Fruit fly (Drosophila melanogaster): Measurements from ENCODE around the gene CG32240.

The CG32240 gene

DNA sequence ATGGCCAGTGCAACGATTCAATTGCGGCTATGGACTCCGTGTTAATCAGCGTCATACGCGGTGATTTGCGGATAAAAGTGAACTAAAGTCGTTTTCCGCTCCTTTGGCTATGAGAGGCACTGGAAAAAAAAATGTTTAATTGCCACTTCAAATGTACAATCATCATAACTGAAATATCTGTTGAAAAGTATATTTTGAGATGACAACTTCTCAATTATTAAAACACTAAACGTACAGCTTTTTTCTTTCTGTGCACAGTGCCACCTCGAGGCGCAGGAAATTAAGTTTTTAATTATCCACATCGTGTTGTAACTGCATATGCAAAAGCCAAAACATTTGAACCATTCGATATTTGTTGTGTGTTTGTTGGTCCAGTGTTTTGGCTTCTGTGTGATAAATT lies 11.4 kb upstream of the CG32240 start:
- no peak for TF ChIP-seq Jra (GFP tag; optimal IDR thresholded peaks at IDR 0.05)
- no peak for TF ChIP-seq ey (GFP tag; optimal IDR thresholded peaks at IDR 0.05)
- no peak for TF ChIP-seq Vsx2 (GFP tag; optimal IDR thresholded peaks at IDR 0.05; ENCODE audit: partially characterized antibody)
- no peak for TF ChIP-seq rgr (GFP tag; optimal IDR thresholded peaks at IDR 0.05)
- TF ChIP-seq Myc (optimal IDR thresholded peaks at IDR 0.05), result no peak
- TF ChIP-seq Hr83 (GFP tag; optimal IDR thresholded peaks at IDR 0.05; ENCODE audit: poor library complexity, severe bottlenecking), result no peak
- TF ChIP-seq Abd-B (GFP tag; optimal IDR thresholded peaks at IDR 0.05), result no peak
- TF ChIP-seq Mio (GFP tag; optimal IDR thresholded peaks at IDR 0.05), result no peak
- no peak for TF ChIP-seq dsf (GFP tag; optimal IDR thresholded peaks at IDR 0.05; ENCODE audit: borderline replicate concordance)
- no peak for TF ChIP-seq fru (GFP tag; optimal IDR thresholded peaks at IDR 0.05)
- TF ChIP-seq br (GFP tag; optimal IDR thresholded peaks at IDR 0.05), result no peak
- TF ChIP-seq usp (GFP tag; optimal IDR thresholded peaks at IDR 0.05), result no peak
- TF ChIP-seq OdsH (GFP tag; optimal IDR thresholded peaks at IDR 0.05), result no peak
- no peak for TF ChIP-seq dmrt93B (GFP tag; optimal IDR thresholded peaks at IDR 0.05)
- no peak for TF ChIP-seq Sp1 (GFP tag; optimal IDR thresholded peaks at IDR 0.05)

dm6 chr3L:4389104-4389503 lies 7.7 kb upstream of the CG32240 start:
- no peak for TF ChIP-seq Rel (GFP tag; optimal IDR thresholded peaks at IDR 0.05)
- TF ChIP-seq Rel (tag; optimal IDR thresholded peaks at IDR 0.05), result no peak
- peak; percentile 15 for TF ChIP-seq ey (GFP tag; optimal IDR thresholded peaks at IDR 0.05)
- TF ChIP-seq br (GFP tag; optimal IDR thresholded peaks at IDR 0.05), result no peak
- TF ChIP-seq h (GFP tag; optimal IDR thresholded peaks at IDR 0.05), result peak; percentile 39
- TF ChIP-seq Dfd (GFP tag; optimal IDR thresholded peaks at IDR 0.05), result no peak

dm6 chr3L:4388215-4388614 lies 6.8 kb upstream of the CG32240 start:
- no peak for TF ChIP-seq Hr83 (GFP tag; optimal IDR thresholded peaks at IDR 0.05; ENCODE audit: poor library complexity, severe bottlenecking)
- no peak for TF ChIP-seq Rel (GFP tag; optimal IDR thresholded peaks at IDR 0.05)
- TF ChIP-seq Rel (tag; optimal IDR thresholded peaks at IDR 0.05), result no peak
- no peak for TF ChIP-seq Sp1 (GFP tag; optimal IDR thresholded peaks at IDR 0.05)
- TF ChIP-seq rgr (GFP tag; optimal IDR thresholded peaks at IDR 0.05), result no peak
- no peak for TF ChIP-seq CG32264 (GFP tag; optimal IDR thresholded peaks at IDR 0.05)
- no peak for TF ChIP-seq sage (GFP tag; optimal IDR thresholded peaks at IDR 0.05)
- TF ChIP-seq Hr78 (GFP tag; optimal IDR thresholded peaks at IDR 0.05), result no peak
- TF ChIP-seq Vsx2 (GFP tag; optimal IDR thresholded peaks at IDR 0.05; ENCODE audit: partially characterized antibody), result no peak
- TF ChIP-seq tai (GFP tag; optimal IDR thresholded peaks at IDR 0.05), result no peak
- TF ChIP-seq woc (GFP tag; optimal IDR thresholded peaks at IDR 0.05), result no peak
- no peak for TF ChIP-seq fru (GFP tag; optimal IDR thresholded peaks at IDR 0.05)

- TF ChIP-seq Abd-B (GFP tag; optimal IDR thresholded peaks at IDR 0.05) (no peak), Rel (GFP tag; optimal IDR thresholded peaks at IDR 0.05) (no peak), Rel (tag; optimal IDR thresholded peaks at IDR 0.05) (peak; percentile 35)
These were observed 2.9 kb upstream of the CG32240 start, which contains the start of gene slow for dm6 chr3L:4384326-4384662. TSS of gene slow (plus strand) at chr3L:4384442.

DNA sequence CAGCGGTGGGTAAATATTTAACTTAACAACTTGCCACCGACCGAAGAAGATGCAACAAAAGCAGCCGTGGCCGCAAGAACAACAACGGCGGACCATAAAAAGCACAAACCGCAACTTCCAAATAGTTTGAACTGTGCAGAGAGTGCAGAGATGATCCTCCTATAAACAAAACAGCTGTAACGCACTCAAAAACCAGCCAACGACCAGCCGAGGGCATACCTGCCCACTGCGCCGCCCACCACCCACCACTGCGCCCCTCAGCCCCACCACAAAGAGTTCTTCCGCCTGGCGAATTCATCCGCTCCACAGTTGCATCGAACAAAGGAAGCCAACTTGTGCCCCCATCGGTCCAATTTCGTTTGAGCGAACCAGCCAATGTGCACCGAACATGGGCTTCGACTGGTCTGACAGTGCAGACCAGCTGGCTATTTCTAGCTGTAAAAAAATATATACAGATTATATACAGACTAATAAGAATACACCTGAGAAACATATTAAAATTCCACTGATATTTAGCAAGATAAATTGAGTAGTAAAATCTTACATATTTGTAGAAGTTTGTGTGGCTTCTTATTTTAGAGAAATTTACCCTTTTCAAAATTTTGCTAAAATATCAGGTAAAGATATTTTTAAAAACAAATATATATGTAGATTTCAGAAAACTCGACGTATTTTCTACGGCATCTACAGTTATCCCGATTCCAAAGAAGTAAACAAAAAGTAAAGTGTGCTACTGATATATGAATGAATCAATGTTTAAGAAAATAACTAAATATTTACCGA lies 2.3 kb upstream of the CG32240 start:
- TF ChIP-seq dmrt93B (GFP tag; optimal IDR thresholded peaks at IDR 0.05), result peak; percentile 18
- TF ChIP-seq woc (GFP tag; optimal IDR thresholded peaks at IDR 0.05), result peak; percentile 39
- TF ChIP-seq foxo (GFP tag; optimal IDR thresholded peaks at IDR 0.05), result no peak
- TF ChIP-seq Dfd (GFP tag; optimal IDR thresholded peaks at IDR 0.05), result no peak
- TF ChIP-seq Myc (optimal IDR thresholded peaks at IDR 0.05), result peak; percentile 87
- TF ChIP-seq Jra (GFP tag; optimal IDR thresholded peaks at IDR 0.05), result no peak

DNA sequence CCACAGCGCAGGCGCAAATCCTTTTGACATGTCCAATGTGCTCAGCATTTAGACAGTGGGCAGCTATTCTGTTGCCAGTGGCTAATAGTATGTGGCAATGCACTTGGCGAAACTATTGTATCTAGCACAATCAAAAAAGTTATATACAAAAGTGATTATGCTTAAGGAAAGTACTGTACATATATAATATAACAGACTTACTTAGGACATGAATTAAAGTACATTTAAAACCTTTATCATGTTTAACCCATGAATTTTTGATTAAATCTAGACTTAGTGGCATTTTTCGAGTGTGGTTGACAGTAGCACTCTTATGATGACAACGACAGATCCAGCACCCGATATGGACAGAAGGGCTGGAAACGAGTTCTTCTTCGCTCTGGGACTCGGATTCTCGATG lies 1.7 kb upstream of the CG32240 start:
- no peak for TF ChIP-seq CrebA (GFP tag; optimal IDR thresholded peaks at IDR 0.05; ENCODE audit: borderline replicate concordance)
- no peak for TF ChIP-seq Hr78 (GFP tag; optimal IDR thresholded peaks at IDR 0.05)
- TF ChIP-seq N (GFP tag; optimal IDR thresholded peaks at IDR 0.05), result no peak
- TF ChIP-seq Jra (GFP tag; optimal IDR thresholded peaks at IDR 0.05), result no peak
- TF ChIP-seq fru (GFP tag; optimal IDR thresholded peaks at IDR 0.05), result peak; percentile 47
- TF ChIP-seq pan (optimal IDR thresholded peaks at IDR 0.05), result no peak
- peak; percentile 30 for TF ChIP-seq rgr (GFP tag; optimal IDR thresholded peaks at IDR 0.05)
- peak; percentile 26 for TF ChIP-seq ey (GFP tag; optimal IDR thresholded peaks at IDR 0.05)
- TF ChIP-seq foxo (GFP tag; optimal IDR thresholded peaks at IDR 0.05), result peak in 1 of 2 experiments; percentile 48
- TF ChIP-seq usp (GFP tag; optimal IDR thresholded peaks at IDR 0.05), result no peak
- TF ChIP-seq Hnf4 (GFP tag; optimal IDR thresholded peaks at IDR 0.05), result peak; percentile 23
- no peak for TF ChIP-seq dmrt93B (GFP tag; optimal IDR thresholded peaks at IDR 0.05)
- TF ChIP-seq lola (GFP tag; optimal IDR thresholded peaks at IDR 0.05), result no peak
- no peak for TF ChIP-seq sage (GFP tag; optimal IDR thresholded peaks at IDR 0.05)
- TF ChIP-seq Dif (GFP tag; optimal IDR thresholded peaks at IDR 0.05; ENCODE audit: partially characterized antibody), result no peak
- peak; percentile 29 for TF ChIP-seq HLH106 (tag; optimal IDR thresholded peaks at IDR 0.05)
- TF ChIP-seq Mio (GFP tag; optimal IDR thresholded peaks at IDR 0.05), result no peak
- TF ChIP-seq OdsH (GFP tag; optimal IDR thresholded peaks at IDR 0.05), result peak; percentile 31
- no peak for TF ChIP-seq CG9705 (GFP tag; optimal IDR thresholded peaks at IDR 0.05)
- TF ChIP-seq sv (GFP tag; optimal IDR thresholded peaks at IDR 0.05), result no peak
- TF ChIP-seq Abd-B (GFP tag; optimal IDR thresholded peaks at IDR 0.05), result no peak
- TF ChIP-seq dsf (GFP tag; optimal IDR thresholded peaks at IDR 0.05; ENCODE audit: borderline replicate concordance), result no peak
- TF ChIP-seq h (GFP tag; optimal IDR thresholded peaks at IDR 0.05), result peak; percentile 41
- no peak for TF ChIP-seq Dfd (GFP tag; optimal IDR thresholded peaks at IDR 0.05)
- no peak for TF ChIP-seq Vsx2 (GFP tag; optimal IDR thresholded peaks at IDR 0.05; ENCODE audit: partially characterized antibody)
- no peak for TF ChIP-seq brk (GFP tag; optimal IDR thresholded peaks at IDR 0.05)
- peak; percentile 9 for TF ChIP-seq Sp1 (GFP tag; optimal IDR thresholded peaks at IDR 0.05)
- no peak for TF ChIP-seq Myc (optimal IDR thresholded peaks at IDR 0.05)
- no peak for TF ChIP-seq Hr83 (GFP tag; optimal IDR thresholded peaks at IDR 0.05; ENCODE audit: poor library complexity, severe bottlenecking)
- peak; percentile 33 for TF ChIP-seq br (GFP tag; optimal IDR thresholded peaks at IDR 0.05)
